Worm (Caenorhabditis elegans) whole organism, L2 larva: ENCODE measurements around the gene srg-5.
A peak's percentile ranks its signal among the peaks of the same experiment; 100 is the strongest.

Source experiments
- ama-1 ChIP-seq: fragments of 150-350 bp; optimal IDR thresholded peaks from 2 replicates; lab custom pipeline; 2018; ENCODE audit warnings: inconsistent platforms
- ceh-82 ChIP-seq: fragments of 150-350 bp; optimal IDR thresholded peaks from 2 replicates; lab custom pipeline; 2014; ENCODE audit warnings: missing biosample characterization, missing genetic modification characterization
- lin-13 ChIP-seq: fragments of 150-350 bp; optimal IDR thresholded peaks from 2 replicates; lab custom pipeline; 2014; ENCODE audit warnings: missing biosample characterization, missing genetic modification reagents, missing genetic modification characterization
- mdl-1 ChIP-seq, 2 experiments: fragments of 150-350 bp in 1 of 2; sonication (generic microtip) in 1 of 2; optimal IDR thresholded peaks; 2 replicates each; lab custom pipeline; 2017; ENCODE audit warnings: missing biosample characterization in 2 of 2, missing genetic modification characterization in 2 of 2
- nhr-23 ChIP-seq: fragments of 150-350 bp; optimal IDR thresholded peaks from 2 replicates; lab custom pipeline; 2014; ENCODE audit warnings: missing biosample characterization, missing genetic modification reagents, missing genetic modification characterization
- peb-1 ChIP-seq: fragments of 150-350 bp; optimal IDR thresholded peaks from 2 replicates; lab custom pipeline; 2014; ENCODE audit warnings: missing biosample characterization, missing genetic modification characterization
- skn-1 ChIP-seq: sonication (generic microtip); optimal IDR thresholded peaks from 2 replicates; lab custom pipeline; 2017; ENCODE audit warnings: missing biosample characterization, missing genetic modification characterization
- unc-62 ChIP-seq: fragments of 150-350 bp; optimal IDR thresholded peaks from 2 replicates; lab custom pipeline; 2014; ENCODE audit warnings: missing biosample characterization, missing genetic modification reagents, missing genetic modification characterization
- ztf-4 ChIP-seq: fragments of 150-350 bp; optimal IDR thresholded peaks from 2 replicates; lab custom pipeline; 2014; ENCODE audit warnings: missing biosample characterization, missing genetic modification characterization

- TF ChIP-seq peb-1 (tag; lab: Kevin White, UChicago) (no peak), unc-62 (GFP tag; lab: Kevin White, UChicago) (peak; percentile 44), ceh-82 (tag; lab: Kevin White, UChicago) (no peak), mdl-1 (tag; optimal IDR thresholded peaks at IDR 0.05; lab: Kevin White, UChicago) (peak; percentile 54 to 75), ama-1 (no peak), skn-1 (tag; lab: Kevin White, UChicago) (no peak), nhr-23 (tag; lab: Kevin White, UChicago) (no peak), ztf-4 (tag; lab: Kevin White, UChicago) (peak; percentile 73), lin-13 (GFP tag; lab: Kevin White, UChicago) (peak; percentile 54)
Measured at ce11 chrIII:6280070-6280596, 15.8 kb upstream of the srg-5 start, which contains the start of gene hmg-1.2.
